Worm (Caenorhabditis elegans) whole organism, early embryonic: Measurements from ENCODE around the gene T03F6.4.

Experiments used
- B0310.2 ChIP-seq: sonication (generic microtip); optimal IDR thresholded peaks from 2 replicates; lab custom pipeline; 2016; ENCODE audit warnings: mild to moderate bottlenecking, missing genetic modification characterization, missing compliant biosample characterization
- aly-1 ChIP-seq: sonication (generic microtip); optimal IDR thresholded peaks from 2 replicates; lab custom pipeline; 2016; ENCODE audit warnings: missing genetic modification characterization, missing compliant biosample characterization
- ama-1 ChIP-seq: fragments of 150-350 bp; optimal IDR thresholded peaks from 2 replicates; lab custom pipeline; 2014
- ceh-13 ChIP-seq: fragments of 200-800 bp; sonication (Bioruptor generic); optimal IDR thresholded peaks from 2 replicates; lab custom pipeline; 2018; ENCODE audit warnings: mild to moderate bottlenecking, missing genetic modification characterization, missing compliant biosample characterization
- ets-7 ChIP-seq: sonication (generic microtip); optimal IDR thresholded peaks from 2 replicates; lab custom pipeline; 2016; ENCODE audit warnings: missing genotype, missing genetic modification characterization, missing compliant biosample characterization
- pes-1 ChIP-seq: fragments of 200-800 bp; sonication (Bioruptor generic); IDR thresholded peaks from 2 replicates; pipeline ENCODE4 v1.3.6; 2022; ENCODE audit warnings: missing genetic modification reagents, missing genetic modification characterization, missing compliant biosample characterization
- sea-1 ChIP-seq: fragments of 200-800 bp; sonication (Bioruptor generic); conservative IDR thresholded peaks from 2 replicates; pipeline ENCODE4 v1.3.6; 2022; ENCODE audit warnings: missing genetic modification characterization, missing compliant biosample characterization
- tbx-11 ChIP-seq: fragments of 200-800 bp; sonication (Bioruptor generic); IDR thresholded peaks from 2 replicates; pipeline ENCODE4 v1.3.6; 2022; ENCODE audit warnings: missing genetic modification characterization, missing compliant biosample characterization
- tbx-37 ChIP-seq: fragments of 200-800 bp; sonication (Bioruptor generic); conservative IDR thresholded peaks from 2 replicates; pipeline ENCODE4 v1.3.6; 2022; ENCODE audit warnings: missing genetic modification reagents, missing genetic modification characterization, missing compliant biosample characterization
- tra-4 ChIP-seq: sonication (generic microtip); optimal IDR thresholded peaks from 2 replicates; lab custom pipeline; 2017; ENCODE audit warnings: missing genetic modification characterization, missing compliant biosample characterization

ce11 chrIII:13393647-13394046, 7.7 kb downstream of the T03F6.4 start, which contains the start of gene qdpr-1:
- TF ChIP-seq ama-1 (lab: Kevin White, UChicago): no peak
- TF ChIP-seq tra-4: no peak
- no peak for TF ChIP-seq pes-1 (GFP tag; lab: Robert Waterston, UW)
- TF ChIP-seq ceh-13 (GFP tag; lab: Kevin White, UChicago): no peak
- no peak for TF ChIP-seq B0310.2 (tag; lab: Kevin White, UChicago)
- TF ChIP-seq sea-1: no peak
- TF ChIP-seq tbx-37 (GFP tag; lab: Robert Waterston, UW): no peak
- TF ChIP-seq ets-7 (tag; lab: Kevin White, UChicago): no peak
- TF ChIP-seq aly-1 (tag; lab: Kevin White, UChicago): no peak
- no peak for TF ChIP-seq tbx-11 (GFP tag; lab: Robert Waterston, UW)
